Worm (Caenorhabditis elegans) whole organism, late embryonic: ENCODE results near the gene ZC412.10.
"Not testable (repeated sequence)": the region's sequence is repeated elsewhere in the genome, so short reads cannot be mapped to it uniquely, and the experiment has no call there.

ENCODE experiments used
- K02D7.2 ChIP-seq: sonication (generic microtip); optimal IDR thresholded peaks from 2 replicates; lab custom pipeline; 2017; ENCODE audit warnings: mild to moderate bottlenecking, missing genetic modification characterization, missing compliant biosample characterization
- ceh-30 ChIP-seq: fragments of 150-350 bp; optimal IDR thresholded peaks from 2 replicates; lab custom pipeline; 2014; ENCODE audit warnings: missing biosample characterization, missing genetic modification characterization
- ceh-31 ChIP-seq: sonication (generic microtip); optimal IDR thresholded peaks from 2 replicates; lab custom pipeline; 2016; ENCODE audit warnings: missing genetic modification characterization, missing compliant biosample characterization
- ceh-34 ChIP-seq: sonication (generic microtip); optimal IDR thresholded peaks from 2 replicates; lab custom pipeline; 2016; ENCODE audit warnings: mild to moderate bottlenecking, missing genetic modification characterization, missing compliant biosample characterization
- ceh-48 ChIP-seq: sonication (generic microtip); optimal IDR thresholded peaks from 2 replicates; lab custom pipeline; 2016; ENCODE audit warnings: missing genetic modification characterization, inconsistent platforms, missing compliant biosample characterization
- ceh-9 ChIP-seq: sonication (generic microtip); optimal IDR thresholded peaks from 2 replicates; lab custom pipeline; 2016; ENCODE audit warnings: mild to moderate bottlenecking, missing genetic modification characterization, inconsistent platforms, missing compliant biosample characterization
- dmd-4 ChIP-seq: sonication (generic microtip); optimal IDR thresholded peaks from 2 replicates; lab custom pipeline; 2016; ENCODE audit warnings: borderline replicate concordance, missing genetic modification characterization, missing compliant biosample characterization
- elt-2 ChIP-seq: sonication (generic microtip); optimal IDR thresholded peaks from 2 replicates; lab custom pipeline; 2016; ENCODE audit warnings: missing genetic modification reagents, missing genetic modification characterization, missing compliant biosample characterization
- hlh-13 ChIP-seq: fragments of 200-800 bp; sonication (Bioruptor generic); optimal IDR thresholded peaks from 2 replicates; lab custom pipeline; 2018; ENCODE audit warnings: mild to moderate bottlenecking, missing genetic modification characterization, missing compliant biosample characterization
- hlh-15 ChIP-seq: sonication (generic microtip); optimal IDR thresholded peaks from 2 replicates; lab custom pipeline; 2016; ENCODE audit warnings: missing genetic modification characterization, missing compliant biosample characterization
- hlh-30 ChIP-seq: sonication (generic microtip); optimal IDR thresholded peaks from 2 replicates; lab custom pipeline; 2017; ENCODE audit warnings: antibody characterized with exemption, missing genetic modification characterization, missing compliant biosample characterization; ENCODE audit not compliant: insufficient read depth
- mec-3 ChIP-seq: sonication (generic microtip); optimal IDR thresholded peaks from 2 replicates; lab custom pipeline; 2016; ENCODE audit warnings: borderline replicate concordance, missing genetic modification characterization, missing compliant biosample characterization
- nfya-1 ChIP-seq: sonication (generic microtip); optimal IDR thresholded peaks from 2 replicates; lab custom pipeline; 2017; ENCODE audit warnings: missing genetic modification characterization, mild to moderate bottlenecking, missing compliant biosample characterization, antibody characterized with exemption, moderate library complexity
- nhr-11 ChIP-seq: fragments of 150-350 bp; optimal IDR thresholded peaks from 2 replicates; lab custom pipeline; 2014; ENCODE audit warnings: missing biosample characterization, missing genetic modification characterization
- pag-3 ChIP-seq: sonication (generic microtip); optimal IDR thresholded peaks from 2 replicates; lab custom pipeline; 2016; ENCODE audit warnings: missing compliant biosample characterization, missing genetic modification characterization, borderline replicate concordance
- pax-1 ChIP-seq: fragments of 150-350 bp; optimal IDR thresholded peaks from 2 replicates; lab custom pipeline; 2014; ENCODE audit warnings: missing biosample characterization, missing genetic modification characterization
- pha-4 ChIP-seq: fragments of 150-350 bp; optimal IDR thresholded peaks from 2 replicates; lab custom pipeline; 2018; ENCODE audit warnings: missing biosample characterization, missing genetic modification reagents, missing genetic modification characterization
- pqm-1 ChIP-seq: sonication (generic microtip); optimal IDR thresholded peaks from 2 replicates; lab custom pipeline; 2016; ENCODE audit warnings: missing genetic modification characterization, missing compliant biosample characterization
- pros-1 ChIP-seq: fragments of 150-350 bp; optimal IDR thresholded peaks from 2 replicates; lab custom pipeline; 2014; ENCODE audit warnings: missing biosample characterization, missing genetic modification reagents, missing genetic modification characterization
- ref-2 ChIP-seq: sonication (generic microtip); optimal IDR thresholded peaks from 2 replicates; lab custom pipeline; 2016; ENCODE audit warnings: missing genetic modification characterization, missing compliant biosample characterization
- sox-2 ChIP-seq: fragments of 200-800 bp; sonication (Bioruptor generic); IDR thresholded peaks from 2 replicates; pipeline ENCODE4 v1.3.6; 2022; ENCODE audit warnings: missing genetic modification reagents, missing genetic modification characterization, missing compliant biosample characterization
- sox-4 ChIP-seq: sonication (generic microtip); optimal IDR thresholded peaks from 2 replicates; lab custom pipeline; 2017; ENCODE audit warnings: mild to moderate bottlenecking, missing genetic modification characterization, inconsistent platforms, missing compliant biosample characterization
- syd-9 ChIP-seq: sonication (generic microtip); optimal IDR thresholded peaks from 2 replicates; lab custom pipeline; 2016; ENCODE audit warnings: mild to moderate bottlenecking, missing genetic modification characterization, moderate library complexity, missing compliant biosample characterization
- tbx-2 ChIP-seq: sonication (generic microtip); optimal IDR thresholded peaks from 2 replicates; lab custom pipeline; 2016; ENCODE audit warnings: missing genetic modification characterization, missing compliant biosample characterization
- ttx-3 ChIP-seq: sonication (generic microtip); optimal IDR thresholded peaks from 2 replicates; lab custom pipeline; 2016; ENCODE audit warnings: missing genetic modification reagents, missing genetic modification characterization, missing compliant biosample characterization
- unc-55 ChIP-seq: sonication (generic microtip); optimal IDR thresholded peaks from 2 replicates; lab custom pipeline; 2017; ENCODE audit warnings: missing biosample characterization, missing genetic modification reagents, missing genetic modification characterization
- unc-86 ChIP-seq: sonication (generic microtip); optimal IDR thresholded peaks from 2 replicates; lab custom pipeline; 2016; ENCODE audit warnings: missing genetic modification characterization, missing compliant biosample characterization
- zip-5 ChIP-seq: sonication (generic microtip); optimal IDR thresholded peaks from 2 replicates; lab custom pipeline; 2016; ENCODE audit warnings: missing genetic modification characterization, missing compliant biosample characterization

The ZC412.10 gene

ce11 chrV:14831460-14832120 lies 45.0 kb downstream of the ZC412.10 start:
- TF ChIP-seq unc-55 (GFP tag; lab: Kevin White, UChicago) (peak; percentile 45), hlh-13 (no peak), hlh-30 (tag; lab: Kevin White, UChicago) (peak; percentile 62), hlh-15 (tag; lab: Kevin White, UChicago) (no peak), sox-2 (no peak)

DNA sequence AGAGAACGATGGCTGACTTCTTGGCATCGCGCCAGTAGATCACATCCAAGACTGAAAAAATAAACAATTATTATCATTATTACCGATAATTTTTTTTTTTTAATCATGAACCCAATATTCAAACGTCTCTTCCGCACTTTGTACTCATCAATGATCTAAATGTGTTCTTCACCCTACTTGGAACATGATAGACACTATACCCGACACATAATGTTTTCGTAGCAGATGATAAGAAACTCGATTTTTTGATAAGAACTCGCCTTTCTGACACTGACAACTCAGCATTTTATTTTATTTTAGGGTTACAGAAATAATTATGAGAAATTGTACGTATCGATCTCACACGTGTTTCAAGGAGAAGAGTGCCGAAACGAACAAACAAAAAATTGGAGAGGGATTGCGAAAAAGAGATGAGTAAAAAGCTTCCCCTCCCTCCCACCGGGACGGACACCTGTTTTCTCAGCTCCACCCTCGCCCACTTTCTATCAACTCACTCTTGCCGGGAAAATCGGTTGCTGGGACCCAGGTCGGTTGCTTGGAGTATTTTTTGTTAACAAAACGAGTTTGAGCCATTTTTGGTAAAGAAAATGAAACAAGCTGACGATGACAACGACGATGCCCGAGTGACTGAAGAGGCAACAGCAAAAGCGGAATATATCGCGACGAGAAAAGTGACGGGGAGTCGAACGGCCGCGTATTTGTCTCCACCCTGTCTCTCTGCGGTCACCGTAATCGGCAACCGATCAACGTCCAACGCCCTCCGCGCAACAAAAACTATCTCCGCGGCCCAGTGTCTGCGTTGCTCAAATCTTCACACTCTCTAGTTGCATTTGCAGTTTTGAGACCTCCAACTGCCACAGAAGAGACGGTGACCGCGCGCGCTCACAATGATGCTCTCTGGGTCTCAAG lies 46.1 kb downstream of the ZC412.10 start:
- TF ChIP-seq pqm-1 (tag; lab: Kevin White, UChicago) (no peak), nfya-1 (tag; lab: Kevin White, UChicago) (no peak), dmd-4 (tag; lab: Kevin White, UChicago) (no peak), nhr-11 (tag; lab: Kevin White, UChicago) (no peak), ceh-48 (no peak), K02D7.2 (tag; lab: Kevin White, UChicago) (no peak), ttx-3 (no peak), unc-86 (tag; lab: Kevin White, UChicago) (no peak), sox-4 (tag; lab: Kevin White, UChicago) (no peak), tbx-2 (tag; lab: Kevin White, UChicago) (peak; percentile 27), pha-4 (tag; lab: Kevin White, UChicago) (no peak), ceh-31 (tag; lab: Kevin White, UChicago) (peak; percentile 10), elt-2 (tag; lab: Kevin White, UChicago) (peak; percentile 86), ceh-9 (tag; lab: Kevin White, UChicago) (no peak), ref-2 (tag; lab: Kevin White, UChicago) (peak; percentile 28), hlh-30 (tag; lab: Kevin White, UChicago) (no peak), ceh-34 (tag; lab: Kevin White, UChicago) (peak; percentile 6), ceh-30 (tag; lab: Kevin White, UChicago) (no peak)
- TF ChIP-seq, all 69 proteins: peak for 5

DNA sequence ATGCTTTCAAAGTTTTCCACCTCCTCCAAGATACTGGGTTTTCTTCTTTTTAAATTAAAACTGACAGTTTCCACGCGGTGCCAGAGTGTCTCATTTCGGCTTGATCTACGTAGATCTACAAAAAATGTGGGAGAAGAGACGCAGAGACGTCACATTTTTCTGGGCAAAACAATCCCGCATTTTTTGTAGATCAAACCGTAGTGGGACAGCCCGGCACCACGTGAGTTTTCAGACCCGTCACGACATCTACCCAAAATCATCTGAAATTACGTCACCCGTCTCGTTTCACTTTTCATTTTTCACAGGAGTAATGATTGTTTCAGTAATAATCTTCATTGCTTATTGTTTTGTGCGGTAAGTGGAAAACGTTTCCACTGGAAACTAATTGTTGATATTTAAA lies 48.2 kb downstream of the ZC412.10 start:
- TF ChIP-seq pax-1 (tag; lab: Kevin White, UChicago), result no peak
- no peak for TF ChIP-seq pros-1 (tag; lab: Kevin White, UChicago)
- TF ChIP-seq zip-5 (tag; lab: Kevin White, UChicago), result no peak
- no peak for TF ChIP-seq syd-9 (tag; lab: Kevin White, UChicago)
- no peak for TF ChIP-seq ref-2 (tag; lab: Kevin White, UChicago)
- TF ChIP-seq K02D7.2 (tag; lab: Kevin White, UChicago), result no peak
- no peak for TF ChIP-seq pag-3

DNA sequence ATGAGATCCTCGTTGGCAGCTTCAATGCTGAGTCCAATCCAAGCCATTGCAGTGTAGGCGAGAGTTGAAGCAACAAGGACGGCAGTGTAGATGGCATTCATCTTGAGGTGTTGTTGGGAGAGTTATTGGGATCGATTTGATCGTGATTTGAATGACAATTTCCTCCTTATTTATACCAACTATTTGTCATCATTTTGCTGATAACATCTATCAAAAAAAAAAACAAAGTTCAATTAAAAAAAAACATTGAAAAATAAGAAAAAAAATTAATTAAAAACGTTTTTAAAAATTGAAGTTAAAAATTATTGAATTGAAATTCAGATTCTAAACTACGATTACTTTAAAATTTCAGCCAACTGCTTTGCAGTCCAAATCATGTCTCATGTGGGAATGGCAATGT lies 49.7 kb downstream of the ZC412.10 start, which contains the start of gene nspa-8:
TSS of gene nspa-8 (minus strand) at position 101 of the 400 bp plus-strand sequence.
- not testable (repeated sequence) for TF ChIP-seq mec-3 (tag; lab: Kevin White, UChicago); unc-55 (GFP tag; lab: Kevin White, UChicago); pag-3
